Worm (Caenorhabditis elegans) whole organism, L3 larva: ENCODE data around the gene B0454.26.

Experiments used
- ZK546.5 ChIP-seq: sonication (generic microtip); optimal IDR thresholded peaks from 2 replicates; lab custom pipeline; 2017; ENCODE audit warnings: missing biosample characterization, missing genetic modification characterization
- ceh-16 ChIP-seq: sonication (generic microtip); optimal IDR thresholded peaks from 2 replicates; lab custom pipeline; 2017; ENCODE audit warnings: missing biosample characterization, missing genetic modification characterization
- ceh-9 ChIP-seq: sonication (generic microtip); optimal IDR thresholded peaks from 2 replicates; lab custom pipeline; 2018; ENCODE audit warnings: missing biosample characterization, missing genetic modification characterization
- daf-12 ChIP-seq: fragments of 150-350 bp; optimal IDR thresholded peaks from 2 replicates; lab custom pipeline; 2014; ENCODE audit warnings: missing biosample characterization, missing genetic modification reagents, missing genetic modification characterization
- elt-1 ChIP-seq: fragments of 150-350 bp; optimal IDR thresholded peaks from 2 replicates; lab custom pipeline; 2014; ENCODE audit warnings: missing biosample characterization, missing genetic modification characterization
- elt-2 ChIP-seq: sonication (generic microtip); optimal IDR thresholded peaks from 2 replicates; lab custom pipeline; 2016; ENCODE audit warnings: missing genetic modification reagents, mild to moderate bottlenecking, missing genetic modification characterization, missing compliant biosample characterization
- lin-39 ChIP-seq: fragments of 150-350 bp; optimal IDR thresholded peaks from 2 replicates; lab custom pipeline; 2018; ENCODE audit warnings: missing biosample characterization, missing genetic modification reagents, missing genetic modification characterization
- nhr-25 ChIP-seq: sonication (generic microtip); optimal IDR thresholded peaks from 2 replicates; lab custom pipeline; 2017; ENCODE audit warnings: missing biosample characterization, missing genetic modification characterization
- nhr-28 ChIP-seq: fragments of 150-350 bp; optimal IDR thresholded peaks from 2 replicates; lab custom pipeline; 2014; ENCODE audit warnings: missing biosample characterization, missing genetic modification characterization
- nhr-67 ChIP-seq: fragments of 150-350 bp; optimal IDR thresholded peaks from 2 replicates; lab custom pipeline; 2014; ENCODE audit warnings: missing biosample characterization, missing genetic modification characterization
- nhr-76 ChIP-seq: fragments of 150-350 bp; sonication (generic microtip); optimal IDR thresholded peaks from 5 replicates; lab custom pipeline; 2014; ENCODE audit warnings: missing biosample characterization, missing genetic modification characterization
- nhr-77 ChIP-seq: fragments of 150-350 bp; optimal IDR thresholded peaks from 2 replicates; lab custom pipeline; 2014; ENCODE audit warnings: missing biosample characterization, missing genetic modification characterization
- skn-1 ChIP-seq: fragments of 150-350 bp; optimal IDR thresholded peaks from 2 replicates; lab custom pipeline; 2014; ENCODE audit warnings: missing biosample characterization, missing genetic modification characterization
- unc-62 ChIP-seq: fragments of 150-350 bp; sonication (generic microtip); optimal IDR thresholded peaks from 4 replicates; lab custom pipeline; 2014; ENCODE audit warnings: missing biosample characterization, missing genetic modification reagents, missing genetic modification characterization

ce11 chrII:3061605-3062004 lies 23.3 kb upstream of the B0454.26 start:
- TF ChIP-seq unc-62 (no peak), elt-2 (tag; lab: Kevin White, UChicago) (no peak), nhr-25 (tag; lab: Kevin White, UChicago) (no peak), skn-1 (no peak), elt-1 (tag; lab: Kevin White, UChicago) (no peak), nhr-28 (tag; lab: Kevin White, UChicago) (no peak), ZK546.5 (tag; lab: Kevin White, UChicago) (no peak), daf-12 (tag; lab: Kevin White, UChicago) (no peak), nhr-77 (tag; lab: Kevin White, UChicago) (no peak), ceh-16 (tag; lab: Kevin White, UChicago) (no peak), nhr-67 (tag; lab: Kevin White, UChicago) (no peak), ceh-9 (tag; lab: Kevin White, UChicago) (no peak), nhr-76 (tag; lab: Kevin White, UChicago) (no peak), lin-39 (tag; lab: Kevin White, UChicago) (no peak)
